Worm (Caenorhabditis elegans): Measurements from ENCODE around the gene C49A9.3.

DNA sequence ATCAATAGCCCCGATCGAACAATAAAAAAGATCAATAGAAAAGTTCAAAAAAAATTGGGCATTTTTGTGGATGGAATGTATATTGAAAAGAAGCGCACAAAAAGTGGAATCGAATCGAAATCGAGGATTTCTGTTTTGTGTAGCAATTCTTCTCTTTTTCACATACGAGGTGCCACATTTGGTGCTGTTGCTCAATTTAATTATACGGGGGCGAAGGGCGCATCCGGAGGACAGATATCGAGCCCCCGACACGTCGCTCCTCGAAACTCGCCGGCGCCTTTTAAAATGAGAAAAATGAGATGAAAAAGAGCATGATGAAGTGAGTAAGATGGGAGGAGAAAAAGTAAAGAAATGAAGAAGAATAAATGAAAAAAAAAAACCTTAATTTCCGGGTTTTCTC, 44.5 kb upstream of the C49A9.3 start:
- TF ChIP-seq snpc-4 (tag; optimal IDR thresholded peaks at IDR 0.05) (no peak), ama-1 (optimal IDR thresholded peaks at IDR 0.05) (no peak), aly-2 (tag; optimal IDR thresholded peaks at IDR 0.05) (no peak), blmp-1 (tag; optimal IDR thresholded peaks at IDR 0.05; ENCODE audit: insufficient read depth) (no peak), mab-5 (tag; optimal IDR thresholded peaks at IDR 0.05) (no peak), sma-9 (GFP tag; optimal IDR thresholded peaks at IDR 0.05) (no peak), sma-9 (tag; optimal IDR thresholded peaks at IDR 0.05) (no peak), lin-39 (tag; optimal IDR thresholded peaks at IDR 0.05) (no peak), C34F6.9 (tag; optimal IDR thresholded peaks at IDR 0.05) (no peak), unc-39 (tag; optimal IDR thresholded peaks at IDR 0.05) (no peak)
